Worm (Caenorhabditis elegans) whole organism, L4 larva: Measurements from ENCODE around the gene ZK354.6.

Experiments
- D1046.2 ChIP-seq: fragments of 200-800 bp; sonication (Bioruptor generic); IDR thresholded peaks from 2 replicates; pipeline ENCODE4 v1.3.6; 2022; ENCODE audit warnings: missing genetic modification characterization, missing compliant biosample characterization
- F37D6.2 ChIP-seq: sonication (generic microtip); optimal IDR thresholded peaks from 2 replicates; lab custom pipeline; 2016; ENCODE audit warnings: mild to moderate bottlenecking, missing genetic modification characterization, missing compliant biosample characterization
- F44E2.7 ChIP-seq: fragments of 200-800 bp; sonication (Bioruptor generic); IDR thresholded peaks from 2 replicates; pipeline ENCODE4 v2.1.2; 2022; ENCODE audit warnings: missing genetic modification characterization, missing compliant biosample characterization
- T20F7.1 ChIP-seq: fragments of 200-800 bp; sonication (Bioruptor generic); optimal IDR thresholded peaks from 2 replicates; lab custom pipeline; 2018; ENCODE audit warnings: mild to moderate bottlenecking, missing genetic modification characterization, missing compliant biosample characterization
- Y105C5A.15 ChIP-seq: fragments of 200-800 bp; sonication (Bioruptor generic); IDR thresholded peaks from 2 replicates; pipeline ENCODE4 v1.3.6; 2022; ENCODE audit warnings: missing genetic modification characterization, missing compliant biosample characterization
- Y48G9A.11 ChIP-seq: fragments of 200-800 bp; sonication (Bioruptor generic); IDR thresholded peaks from 2 replicates; pipeline ENCODE4 v1.3.6; 2022; ENCODE audit warnings: missing genetic modification reagents, missing genetic modification characterization, missing compliant biosample characterization
- Y5F2A.4 ChIP-seq: fragments of 200-800 bp; sonication (Bioruptor generic); optimal IDR thresholded peaks from 2 replicates; lab custom pipeline; 2018; ENCODE audit warnings: mild to moderate bottlenecking, missing genetic modification characterization, missing compliant biosample characterization
- aha-1 ChIP-seq: fragments of 150-350 bp; peaks from one replicate; lab custom pipeline; 2014; ENCODE audit warnings: missing biosample characterization, missing genetic modification characterization
- ama-1 ChIP-seq: fragments of 150-350 bp; optimal IDR thresholded peaks from 2 replicates; lab custom pipeline; 2014; ENCODE audit warnings: inconsistent platforms, mixed read lengths
- arid-1 ChIP-seq: fragments of 200-800 bp; sonication (Bioruptor generic); conservative IDR thresholded peaks from 2 replicates; pipeline ENCODE4 v1.3.6; 2022; ENCODE audit warnings: missing genetic modification reagents, missing genetic modification characterization, missing compliant biosample characterization
- attf-4 ChIP-seq: sonication (generic microtip); optimal IDR thresholded peaks from 3 replicates; lab custom pipeline; 2017; ENCODE audit warnings: missing biosample characterization, missing genetic modification characterization
- ceh-20 ChIP-seq: fragments of 200-800 bp; sonication (Bioruptor generic); IDR thresholded peaks from 2 replicates; pipeline ENCODE4 v1.3.6; 2022; ENCODE audit warnings: missing genetic modification reagents, missing genetic modification characterization, missing compliant biosample characterization
- ceh-44 ChIP-seq: fragments of 200-800 bp; sonication (Bioruptor generic); IDR thresholded peaks from 2 replicates; pipeline ENCODE4 v1.3.6; 2022; ENCODE audit warnings: missing genetic modification reagents, missing genetic modification characterization, missing compliant biosample characterization
- daf-8 ChIP-seq: fragments of 200-800 bp; sonication (Bioruptor generic); IDR thresholded peaks from 2 replicates; pipeline ENCODE4 v1.3.6; 2022; ENCODE audit warnings: missing genetic modification characterization, missing compliant biosample characterization
- dmd-6 ChIP-seq: fragments of 200-800 bp; sonication (Bioruptor generic); IDR thresholded peaks from 2 replicates; pipeline ENCODE4 v1.3.6; 2022; ENCODE audit warnings: missing genetic modification reagents, missing genetic modification characterization, missing compliant biosample characterization
- duxl-1 ChIP-seq: sonication (generic microtip); optimal IDR thresholded peaks from 2 replicates; lab custom pipeline; 2016; ENCODE audit warnings: mild to moderate bottlenecking, missing genetic modification characterization, moderate library complexity, missing compliant biosample characterization; ENCODE audit not compliant: poor library complexity
- dve-1 ChIP-seq: sonication (generic microtip); optimal IDR thresholded peaks from 2 replicates; lab custom pipeline; 2017; ENCODE audit warnings: antibody characterized with exemption, mild to moderate bottlenecking, missing genetic modification characterization, missing compliant biosample characterization; ENCODE audit not compliant: insufficient read depth
- fkh-10 ChIP-seq: fragments of 150-350 bp; optimal IDR thresholded peaks from 2 replicates; lab custom pipeline; 2014; ENCODE audit warnings: missing biosample characterization, missing genetic modification reagents, missing genetic modification characterization
- gei-8 ChIP-seq: fragments of 200-800 bp; sonication (Bioruptor generic); optimal IDR thresholded peaks from 2 replicates; lab custom pipeline; 2018; ENCODE audit warnings: mild to moderate bottlenecking, missing genetic modification characterization, missing compliant biosample characterization
- hlh-30 ChIP-seq: sonication (generic microtip); optimal IDR thresholded peaks from 2 replicates; lab custom pipeline; 2017; ENCODE audit warnings: antibody characterized with exemption, mild to moderate bottlenecking, missing genetic modification characterization, missing compliant biosample characterization; ENCODE audit not compliant: insufficient read depth
- lin-13 ChIP-seq: fragments of 150-350 bp; optimal IDR thresholded peaks from 2 replicates; lab custom pipeline; 2014; ENCODE audit warnings: missing biosample characterization, missing genetic modification reagents, missing genetic modification characterization
- lin-38 ChIP-seq: fragments of 200-800 bp; sonication (Bioruptor generic); IDR thresholded peaks from 2 replicates; pipeline ENCODE4 v1.3.6; 2022; ENCODE audit warnings: missing genetic modification reagents, missing genetic modification characterization, missing compliant biosample characterization
- lin-39 ChIP-seq: fragments of 150-350 bp; optimal IDR thresholded peaks from 2 replicates; lab custom pipeline; 2014; ENCODE audit warnings: missing biosample characterization, missing genetic modification reagents, missing genetic modification characterization
- lir-3 ChIP-seq: sonication (generic microtip); optimal IDR thresholded peaks from 2 replicates; lab custom pipeline; 2016; ENCODE audit warnings: mild to moderate bottlenecking, missing genetic modification characterization, missing compliant biosample characterization
- lsy-2 ChIP-seq, 2 experiments: fragments of 150-350 bp in 1 of 2; sonication (generic microtip) in 1 of 2; optimal IDR thresholded peaks; 2 replicates each; lab custom pipeline; 2014 to 2017; ENCODE audit warnings: missing biosample characterization in 2 of 2, missing genetic modification characterization in 2 of 2
- madf-5 ChIP-seq, 2 experiments: fragments of 200-800 bp; sonication (Bioruptor generic); IDR thresholded peaks; 2 replicates each; pipeline ENCODE4 v1.3.6; 2022; ENCODE audit warnings: missing compliant biosample characterization in 2 of 2, missing genetic modification characterization in 2 of 2
- madf-9 ChIP-seq: fragments of 200-800 bp; sonication (Bioruptor generic); conservative IDR thresholded peaks from 2 replicates; pipeline ENCODE4 v1.3.6; 2022; ENCODE audit warnings: missing genetic modification reagents, missing genetic modification characterization, missing compliant biosample characterization
- mdl-1 ChIP-seq, 2 experiments: fragments of 150-350 bp in 1 of 2; sonication (generic microtip) in 1 of 2; optimal IDR thresholded peaks; 2 replicates each; lab custom pipeline; 2014 to 2017; ENCODE audit warnings: missing biosample characterization in 2 of 2, missing genetic modification characterization in 2 of 2
- mdt-29 ChIP-seq: fragments of 200-800 bp; sonication (Bioruptor generic); IDR thresholded peaks from 2 replicates; pipeline ENCODE4 v1.3.6; 2022; ENCODE audit warnings: missing genetic modification reagents, missing genetic modification characterization, missing compliant biosample characterization
- mep-1 ChIP-seq: fragments of 150-350 bp; sonication (generic microtip); optimal IDR thresholded peaks from 3 replicates; lab custom pipeline; 2014; ENCODE audit warnings: missing biosample characterization, missing genetic modification characterization
- mes-2 ChIP-seq: sonication (generic microtip); optimal IDR thresholded peaks from 2 replicates; lab custom pipeline; 2016; ENCODE audit warnings: missing genotype, mild to moderate bottlenecking, missing genetic modification characterization, missing compliant biosample characterization; ENCODE audit not compliant: poor library complexity, severe bottlenecking
- mxl-2 ChIP-seq: fragments of 200-800 bp; sonication (Bioruptor generic); conservative IDR thresholded peaks from 2 replicates; pipeline ENCODE4 v1.3.6; 2022; ENCODE audit warnings: missing genetic modification reagents, missing genetic modification characterization, missing compliant biosample characterization
- mxl-3 ChIP-seq: fragments of 200-800 bp; sonication (Bioruptor generic); optimal IDR thresholded peaks from 2 replicates; lab custom pipeline; 2018; ENCODE audit warnings: mild to moderate bottlenecking, missing genetic modification characterization, missing compliant biosample characterization
- nhr-11 ChIP-seq: fragments of 150-350 bp; optimal IDR thresholded peaks from 2 replicates; lab custom pipeline; 2014; ENCODE audit warnings: missing biosample characterization, missing genetic modification characterization
- nhr-111 ChIP-seq: fragments of 200-800 bp; sonication (Bioruptor generic); optimal IDR thresholded peaks from 2 replicates; lab custom pipeline; 2018; ENCODE audit warnings: mild to moderate bottlenecking, missing genetic modification characterization, missing compliant biosample characterization
- nhr-28 ChIP-seq: fragments of 150-350 bp; optimal IDR thresholded peaks from 2 replicates; lab custom pipeline; 2014; ENCODE audit warnings: missing biosample characterization, missing genetic modification characterization
- nhr-41 ChIP-seq: fragments of 200-800 bp; sonication (Bioruptor generic); IDR thresholded peaks from 2 replicates; pipeline ENCODE4 v1.3.6; 2022; ENCODE audit warnings: missing genetic modification reagents, missing genetic modification characterization, missing compliant biosample characterization
- nhr-48 ChIP-seq: sonication (generic microtip); optimal IDR thresholded peaks from 2 replicates; lab custom pipeline; 2016; ENCODE audit warnings: mild to moderate bottlenecking, missing genetic modification characterization, missing compliant biosample characterization
- pha-4 ChIP-seq, 2 experiments: fragments of 150-350 bp in 1 of 2; fragments of 200-800 bp in 1 of 2; sonication (Bioruptor generic) in 1 of 2; IDR thresholded peaks in 1 of 2; optimal IDR thresholded peaks in 1 of 2; 2 replicates each; pipeline versions ENCODE4 v1.3.6 to Lab custom; 2014 to 2022; ENCODE audit warnings: missing genetic modification characterization in 2 of 2, missing genetic modification reagents in 2 of 2, missing biosample characterization in 1 of 2, missing compliant biosample characterization in 1 of 2
- php-3 ChIP-seq: fragments of 200-800 bp; sonication (Bioruptor generic); IDR thresholded peaks from 2 replicates; pipeline ENCODE4 v1.3.6; 2022; ENCODE audit warnings: missing genetic modification reagents, missing genetic modification characterization, missing compliant biosample characterization
- rbr-2 ChIP-seq: sonication (generic microtip); optimal IDR thresholded peaks from 2 replicates; lab custom pipeline; 2016; ENCODE audit warnings: missing genotype, missing genetic modification characterization, missing compliant biosample characterization
- saeg-2 ChIP-seq: fragments of 200-800 bp; sonication (Bioruptor generic); IDR thresholded peaks from 2 replicates; pipeline ENCODE4 v1.3.6; 2022; ENCODE audit warnings: missing genetic modification reagents, missing genetic modification characterization, missing compliant biosample characterization
- sdz-12 ChIP-seq: fragments of 200-800 bp; sonication (Bioruptor generic); optimal IDR thresholded peaks from 2 replicates; lab custom pipeline; 2018; ENCODE audit warnings: mild to moderate bottlenecking, missing genetic modification characterization, missing compliant biosample characterization
- set-16 ChIP-seq: fragments of 200-800 bp; sonication (Bioruptor generic); IDR thresholded peaks from 2 replicates; pipeline ENCODE4 v1.3.6; 2022; ENCODE audit warnings: missing genetic modification reagents, missing genetic modification characterization, missing compliant biosample characterization
- snpc-1.2 ChIP-seq: fragments of 200-800 bp; sonication (Bioruptor generic); IDR thresholded peaks from 2 replicates; pipeline ENCODE4 v1.3.6; 2022; ENCODE audit warnings: missing genetic modification reagents, missing genetic modification characterization, missing compliant biosample characterization
- snpc-4 ChIP-seq: fragments of 150-350 bp; optimal IDR thresholded peaks from 2 replicates; lab custom pipeline; 2014; ENCODE audit warnings: missing biosample characterization, missing genetic modification characterization
- unc-62 ChIP-seq, 3 experiments: fragments of 150-350 bp in 1 of 3; sonication (generic microtip); optimal IDR thresholded peaks in 2 of 3; peaks in 1 of 3; 1 replicate in 1 of 3; 2 replicates in 2 of 3; lab custom pipeline; 2014 to 2017; ENCODE audit warnings: missing biosample characterization in 3 of 3, missing genetic modification characterization in 3 of 3, missing genetic modification reagents in 3 of 3, missing genotype in 1 of 3
- zfp-3 ChIP-seq: fragments of 200-800 bp; sonication (Bioruptor generic); conservative IDR thresholded peaks from 2 replicates; pipeline ENCODE4 v1.3.6; 2022; ENCODE audit warnings: missing genetic modification reagents, missing genetic modification characterization, missing compliant biosample characterization

ZK354.6 gene

DNA sequence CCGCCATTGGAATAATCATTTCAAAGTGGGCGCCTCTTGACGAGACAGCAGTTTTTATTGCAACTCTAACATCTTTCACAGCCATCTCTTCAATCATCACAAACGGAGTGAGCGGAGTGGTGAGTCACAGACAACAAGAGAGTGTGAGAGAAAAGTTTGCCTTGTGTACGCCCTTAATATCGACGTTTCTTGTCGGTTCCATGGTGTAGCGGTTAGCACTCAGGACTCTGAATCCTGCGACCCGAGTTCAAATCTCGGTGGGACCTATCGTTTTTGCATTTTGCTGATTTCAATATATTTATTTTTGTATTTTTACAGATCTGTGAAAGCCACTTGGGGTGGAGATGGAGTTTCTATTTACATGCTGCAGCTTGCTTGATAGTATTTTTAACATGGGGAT is 37.2 kb upstream of the ZK354.6 start (continued):
- TF ChIP-seq saeg-2 (GFP tag; lab: Robert Waterston, UW), result no peak
- TF ChIP-seq arid-1, result peak; percentile 63; the same call in 1 of the 2 replicates
- 0 out of 2 replicates have a peak, but pooled peaks have one; percentile 41 for TF ChIP-seq Y105C5A.15 (GFP tag; lab: Robert Waterston, UW)
- peak; percentile 25 for TF ChIP-seq duxl-1
- peak; percentile 12 for TF ChIP-seq aha-1 (tag; lab: Kevin White, UChicago)
- TF ChIP-seq zfp-3, result no peak
- TF ChIP-seq daf-8 (GFP tag; lab: Robert Waterston, UW), result no peak
- TF ChIP-seq dve-1, result peak; percentile 61
- no peak for TF ChIP-seq lin-13 (GFP tag; lab: Kevin White, UChicago)
- TF ChIP-seq mdt-29 (GFP tag; lab: Robert Waterston, UW), result no peak
- no peak for TF ChIP-seq D1046.2 (GFP tag; lab: Robert Waterston, UW)
- no peak for TF ChIP-seq madf-5 (GFP tag; IDR thresholded peaks at IDR 0.05; lab: Robert Waterston, UW)
- TF ChIP-seq php-3 (GFP tag; lab: Robert Waterston, UW), result 0 out of 2 replicates have a peak, but pooled peaks have one; percentile 27
- no peak for TF ChIP-seq mxl-2
- peak; percentile 24 for TF ChIP-seq gei-8
- no peak for TF ChIP-seq sdz-12 (GFP tag; lab: Kevin White, UChicago)
- TF ChIP-seq madf-9 (GFP tag; lab: Robert Waterston, UW), result peak; percentile 34; the same call in 1 of the 2 replicates
- TF ChIP-seq unc-62 (GFP tag; optimal IDR thresholded peaks at IDR 0.05 in 1 of 2; lab: Kevin White, UChicago), result peak in 1 of 2 experiments; percentile 19
- no peak for TF ChIP-seq unc-62 (tag; optimal IDR thresholded peaks at IDR 0.05; lab: Kevin White, UChicago)
- TF ChIP-seq ceh-44 (GFP tag; lab: Robert Waterston, UW), result peak; percentile 73
- TF ChIP-seq nhr-111 (GFP tag; lab: Kevin White, UChicago), result peak; percentile 64
- TF ChIP-seq hlh-30 (tag; lab: Kevin White, UChicago), result peak; percentile 47
- peak; percentile 4 for TF ChIP-seq nhr-48 (tag; lab: Kevin White, UChicago)
- TF ChIP-seq lin-38 (GFP tag; lab: Robert Waterston, UW), result peak; percentile 79
- TF ChIP-seq snpc-4 (tag; lab: Kevin White, UChicago), result no peak
- peak; percentile 62 for TF ChIP-seq mep-1
- TF ChIP-seq lir-3 (tag; lab: Kevin White, UChicago), result no peak
- peak; percentile 23 for TF ChIP-seq Y5F2A.4 (GFP tag; lab: Kevin White, UChicago)
- no peak for TF ChIP-seq lin-39 (tag; lab: Kevin White, UChicago)
- peak; percentile 58 for TF ChIP-seq dmd-6 (GFP tag; lab: Robert Waterston, UW)
- TF ChIP-seq lsy-2 (tag; optimal IDR thresholded peaks at IDR 0.05; lab: Kevin White, UChicago), result peak in 1 of 2 experiments; percentile 66
- TF ChIP-seq F37D6.2 (tag; lab: Kevin White, UChicago), result peak; percentile 19
- peak; percentile 75; the same call in 1 of the 2 replicates for TF ChIP-seq pha-4 (GFP tag; IDR thresholded peaks at IDR 0.05; lab: Robert Waterston, UW)
- no peak for TF ChIP-seq pha-4 (tag; optimal IDR thresholded peaks at IDR 0.05; lab: Kevin White, UChicago)
- TF ChIP-seq ama-1 (lab: Kevin White, UChicago), result no peak
- peak; percentile 65 for TF ChIP-seq rbr-2 (tag; lab: Kevin White, UChicago)
- peak; percentile 96 for TF ChIP-seq snpc-1.2
- TF ChIP-seq fkh-10 (GFP tag; lab: Kevin White, UChicago), result no peak
- peak; percentile 25 for TF ChIP-seq mxl-3 (GFP tag; lab: Kevin White, UChicago)
- TF ChIP-seq mdl-1 (tag; optimal IDR thresholded peaks at IDR 0.05; lab: Kevin White, UChicago), result no peak

ce11 chrIV:5333484-5333883 is 36.1 kb upstream of the ZK354.6 start:
- TF ChIP-seq T20F7.1 (no peak), saeg-2 (GFP tag; lab: Robert Waterston, UW) (no peak), D1046.2 (GFP tag; lab: Robert Waterston, UW) (no peak), nhr-111 (GFP tag; lab: Kevin White, UChicago) (no peak), set-16 (GFP tag; lab: Robert Waterston, UW) (no peak), madf-9 (GFP tag; lab: Robert Waterston, UW) (no peak), attf-4 (no peak), nhr-11 (tag; lab: Kevin White, UChicago) (no peak), Y48G9A.11 (GFP tag; lab: Robert Waterston, UW) (no peak), F44E2.7 (no peak), aha-1 (tag; lab: Kevin White, UChicago) (no peak), snpc-1.2 (no peak), mdl-1 (tag; optimal IDR thresholded peaks at IDR 0.05; lab: Kevin White, UChicago) (peak in 1 of 2 experiments; percentile 38), ceh-20 (GFP tag; lab: Robert Waterston, UW) (peak; percentile 31; the same call in 1 of the 2 replicates), mes-2 (tag; lab: Kevin White, UChicago) (no peak), madf-5 (GFP tag; IDR thresholded peaks at IDR 0.05; lab: Robert Waterston, UW) (no peak), hlh-30 (tag; lab: Kevin White, UChicago) (peak; percentile 45), nhr-41 (GFP tag; lab: Robert Waterston, UW) (no peak), nhr-28 (peak; percentile 13)
